Fruit fly (Drosophila melanogaster) whole organism, embryonic: ENCODE results near the gene CG5849.

Source experiments
- C15 ChIP-seq: fragments of 200-800 bp; sonication (Bioruptor generic); IDR thresholded peaks from 3 replicates; pipeline ENCODE4 v1.3.6; 2022; ENCODE audit warnings: missing biosample characterization, missing genetic modification characterization
- CG10267 ChIP-seq: fragments of 200-800 bp; sonication (Bioruptor generic); optimal IDR thresholded peaks from 2 replicates; lab custom pipeline; 2018; ENCODE audit warnings: missing biosample characterization, mild to moderate bottlenecking, missing genetic modification characterization, moderate library complexity
- CG10366 ChIP-seq: fragments of 200-800 bp; sonication (Bioruptor generic); IDR thresholded peaks from 2 replicates; pipeline ENCODE4 v1.3.6; 2022; ENCODE audit warnings: missing biosample characterization, missing genetic modification characterization
- CG11398 ChIP-seq: fragments of 200-800 bp; sonication (Bioruptor generic); optimal IDR thresholded peaks from 2 replicates; lab custom pipeline; 2016; ENCODE audit warnings: missing biosample characterization, missing genetic modification characterization
- CG11456 ChIP-seq: fragments of 200-800 bp; sonication (Bioruptor generic); IDR thresholded peaks from 3 replicates; pipeline ENCODE4 v1.3.6; 2022; ENCODE audit warnings: missing biosample characterization, missing genetic modification characterization
- CG12942 ChIP-seq: fragments of 200-800 bp; sonication (Bioruptor generic); optimal IDR thresholded peaks from 3 replicates; lab custom pipeline; 2016; ENCODE audit warnings: missing biosample characterization, missing genetic modification characterization
- CG13775 ChIP-seq: fragments of 200-800 bp; sonication (Bioruptor generic); optimal IDR thresholded peaks from 3 replicates; lab custom pipeline; 2017; ENCODE audit warnings: missing biosample characterization, mild to moderate bottlenecking, missing genetic modification characterization
- CG14050 ChIP-seq: fragments of 200-800 bp; sonication (Bioruptor generic); IDR thresholded peaks from 3 replicates; pipeline ENCODE4 v1.3.6; 2022; ENCODE audit warnings: missing biosample characterization, missing genetic modification characterization
- CG15479 ChIP-seq: fragments of 200-800 bp; sonication (Bioruptor generic); optimal IDR thresholded peaks from 3 replicates; lab custom pipeline; 2019; ENCODE audit warnings: missing biosample characterization, mild to moderate bottlenecking, missing genetic modification characterization, moderate library complexity
- CG15696 ChIP-seq: fragments of 200-800 bp; sonication (Bioruptor generic); optimal IDR thresholded peaks from 2 replicates; lab custom pipeline; 2019; ENCODE audit warnings: missing biosample characterization, mild to moderate bottlenecking, missing genetic modification characterization, moderate library complexity
- CG2116 ChIP-seq: fragments of 200-800 bp; sonication (Bioruptor generic); optimal IDR thresholded peaks from 3 replicates; lab custom pipeline; 2018; ENCODE audit warnings: missing biosample characterization, mild to moderate bottlenecking, missing genetic modification characterization
- CG31224 ChIP-seq: fragments of 200-800 bp; sonication (Bioruptor generic); IDR thresholded peaks from 2 replicates; pipeline ENCODE4 v1.3.6; 2022; ENCODE audit warnings: missing biosample characterization, missing genetic modification characterization
- CG3163 ChIP-seq: fragments of 200-800 bp; sonication (Bioruptor generic); optimal IDR thresholded peaks from 3 replicates; lab custom pipeline; 2016; ENCODE audit warnings: missing biosample characterization, missing genetic modification characterization
- CG6791 ChIP-seq: fragments of 200-800 bp; sonication (Bioruptor generic); IDR thresholded peaks from 3 replicates; pipeline ENCODE4 v1.3.6; 2022; ENCODE audit warnings: missing biosample characterization, missing genetic modification characterization; ENCODE audit not compliant: partially characterized antibody
- CG7839 ChIP-seq: fragments of 200-800 bp; sonication (Bioruptor generic); optimal IDR thresholded peaks from 3 replicates; lab custom pipeline; 2018; ENCODE audit warnings: missing biosample characterization, mild to moderate bottlenecking, missing genetic modification characterization, moderate library complexity
- CG8944 ChIP-seq: fragments of 200-800 bp; sonication (Bioruptor generic); optimal IDR thresholded peaks from 3 replicates; lab custom pipeline; 2016; ENCODE audit warnings: missing biosample characterization, missing genetic modification characterization
- Dad ChIP-seq: fragments of 200-800 bp; sonication (Bioruptor generic); optimal IDR thresholded peaks from 3 replicates; lab custom pipeline; 2016; ENCODE audit warnings: missing biosample characterization, missing genetic modification characterization
- Dip3 ChIP-seq: fragments of 200-800 bp; sonication (Bioruptor generic); optimal IDR thresholded peaks from 3 replicates; lab custom pipeline; 2016; ENCODE audit warnings: missing biosample characterization, missing genetic modification characterization
- Doc3 ChIP-seq: fragments of 200-800 bp; sonication (Bioruptor generic); IDR thresholded peaks from 3 replicates; pipeline ENCODE4 v1.3.6; 2022; ENCODE audit warnings: missing biosample characterization, missing genetic modification characterization; ENCODE audit not compliant: partially characterized antibody
- Drgx ChIP-seq: fragments of 200-800 bp; sonication (Bioruptor generic); IDR thresholded peaks from 2 replicates; pipeline ENCODE4 v1.3.6; 2022; ENCODE audit warnings: missing biosample characterization, missing genetic modification characterization
- Fer2 ChIP-seq: fragments of 200-800 bp; sonication (Bioruptor generic); optimal IDR thresholded peaks from 2 replicates; lab custom pipeline; 2018; ENCODE audit warnings: missing biosample characterization, mild to moderate bottlenecking, missing genetic modification characterization, moderate library complexity
- Gsc ChIP-seq: fragments of 200-800 bp; sonication (Bioruptor generic); IDR thresholded peaks from 2 replicates; pipeline ENCODE4 v1.3.6; 2022; ENCODE audit warnings: missing biosample characterization, missing genetic modification characterization
- Gug ChIP-seq: fragments of 200-800 bp; sonication (Bioruptor generic); IDR thresholded peaks from 4 replicates; pipeline ENCODE4 v1.3.6; 2022; ENCODE audit warnings: missing biosample characterization, missing genetic modification characterization
- Lim3 ChIP-seq: fragments of 200-800 bp; sonication (Bioruptor generic); IDR thresholded peaks from 2 replicates; pipeline ENCODE4 v1.3.6; 2022; ENCODE audit warnings: missing biosample characterization, missing genetic modification characterization
- MTF-1 ChIP-seq: fragments of 200-800 bp; sonication (Bioruptor generic); optimal IDR thresholded peaks from 2 replicates; lab custom pipeline; 2018; ENCODE audit warnings: missing biosample characterization, mild to moderate bottlenecking, missing genetic modification characterization, borderline replicate concordance
- NFAT ChIP-seq: fragments of 200-800 bp; sonication (Bioruptor generic); IDR thresholded peaks from 2 replicates; pipeline ENCODE4 v1.3.6; 2022; ENCODE audit warnings: missing biosample characterization, missing genetic modification characterization
- Ptx1 ChIP-seq: fragments of 200-800 bp; sonication (Bioruptor generic); IDR thresholded peaks from 2 replicates; pipeline ENCODE4 v1.3.6; 2022; ENCODE audit warnings: missing biosample characterization, missing genetic modification characterization
- Rfx ChIP-seq: fragments of 200-800 bp; sonication (Bioruptor generic); IDR thresholded peaks from 2 replicates; pipeline ENCODE4 v1.3.6; 2022; ENCODE audit warnings: missing biosample characterization, missing genetic modification characterization
- Stat92E ChIP-seq, 3 experiments: fragments of >200 bp in 2 of 3; fragments of 200-800 bp in 1 of 3; sonication (Bioruptor generic) in 1 of 3; optimal IDR thresholded peaks; 2 replicates each; lab custom pipeline; 2017 to 2019; ENCODE audit warnings: missing biosample characterization in 3 of 3, missing genetic modification characterization in 3 of 3, mild to moderate bottlenecking in 1 of 3, moderate library complexity in 1 of 3
- Usf ChIP-seq: fragments of 200-800 bp; sonication (Bioruptor generic); optimal IDR thresholded peaks from 2 replicates; lab custom pipeline; 2017; ENCODE audit warnings: missing genotype, missing biosample characterization, missing genetic modification characterization
- Vsx1 ChIP-seq: fragments of 200-800 bp; sonication (Bioruptor generic); optimal IDR thresholded peaks from 2 replicates; lab custom pipeline; 2017; ENCODE audit warnings: missing biosample characterization, mild to moderate bottlenecking, missing genetic modification characterization, missing genetic modification reagents
- Xbp1 ChIP-seq: fragments of 200-800 bp; sonication (Bioruptor generic); optimal IDR thresholded peaks from 3 replicates; lab custom pipeline; 2016; ENCODE audit warnings: missing biosample characterization, mild to moderate bottlenecking, missing genetic modification characterization
- bcd ChIP-seq: fragments of 200-800 bp; sonication (Bioruptor generic); optimal IDR thresholded peaks from 2 replicates; lab custom pipeline; 2017; ENCODE audit warnings: missing biosample characterization, mild to moderate bottlenecking, missing genetic modification characterization
- bowl ChIP-seq: fragments of 200-800 bp; sonication (Bioruptor generic); IDR thresholded peaks from 2 replicates; pipeline ENCODE4 v1.3.6; 2022; ENCODE audit warnings: missing biosample characterization, missing genetic modification characterization
- bsh ChIP-seq, 2 experiments: fragments of 200-800 bp; sonication (Bioruptor generic); optimal IDR thresholded peaks; 2 replicates each; lab custom pipeline; 2017 to 2018; ENCODE audit warnings: mild to moderate bottlenecking in 2 of 2, missing biosample characterization in 2 of 2, missing genetic modification characterization in 2 of 2, moderate library complexity in 1 of 2
- cas ChIP-seq: fragments of 200-800 bp; sonication (Bioruptor generic); IDR thresholded peaks from 2 replicates; pipeline ENCODE4 v1.3.6; 2022; ENCODE audit warnings: missing biosample characterization, missing genetic modification characterization
- cg ChIP-seq: fragments of 200-800 bp; sonication (Bioruptor generic); optimal IDR thresholded peaks from 3 replicates; lab custom pipeline; 2019; ENCODE audit warnings: missing biosample characterization, mild to moderate bottlenecking, missing genetic modification characterization, moderate library complexity
- chm ChIP-seq: fragments of 200-800 bp; sonication (Bioruptor generic); IDR thresholded peaks from 2 replicates; pipeline ENCODE4 v1.3.6; 2022; ENCODE audit warnings: missing biosample characterization, missing genetic modification characterization
- gro ChIP-seq: fragments of 200-800 bp; sonication (Bioruptor generic); optimal IDR thresholded peaks from 2 replicates; lab custom pipeline; 2016; ENCODE audit warnings: missing biosample characterization, missing genetic modification characterization
- hb ChIP-seq: fragments of 200-800 bp; sonication (Bioruptor generic); IDR thresholded peaks from 3 replicates; pipeline ENCODE4 v1.3.6; 2022; ENCODE audit warnings: missing biosample characterization, missing genetic modification characterization; ENCODE audit not compliant: partially characterized antibody
- hth ChIP-seq: fragments of >200 bp; optimal IDR thresholded peaks from 2 replicates; lab custom pipeline; 2017; ENCODE audit warnings: inconsistent platforms
- lmd ChIP-seq: fragments of 200-800 bp; sonication (Bioruptor generic); IDR thresholded peaks from 2 replicates; pipeline ENCODE4 v1.3.6; 2022; ENCODE audit warnings: missing biosample characterization, missing genetic modification characterization
- luna ChIP-seq: fragments of 200-800 bp; sonication (Bioruptor generic); optimal IDR thresholded peaks from 2 replicates; lab custom pipeline; 2016; ENCODE audit warnings: missing biosample characterization, missing genetic modification characterization
- nmo ChIP-seq: fragments of 200-800 bp; sonication (Bioruptor generic); optimal IDR thresholded peaks from 2 replicates; lab custom pipeline; 2018; ENCODE audit warnings: missing biosample characterization, mild to moderate bottlenecking, missing genetic modification characterization, moderate library complexity
- oc ChIP-seq: fragments of 200-800 bp; sonication (Bioruptor generic); optimal IDR thresholded peaks from 2 replicates; lab custom pipeline; 2018; ENCODE audit warnings: missing biosample characterization, mild to moderate bottlenecking, missing genetic modification characterization, moderate library complexity
- p53 ChIP-seq: fragments of 200-800 bp; sonication (Bioruptor generic); optimal IDR thresholded peaks from 2 replicates; lab custom pipeline; 2016; ENCODE audit warnings: missing biosample characterization, missing genetic modification characterization
- pho ChIP-seq: fragments of 200-800 bp; sonication (Bioruptor generic); optimal IDR thresholded peaks from 2 replicates; lab custom pipeline; 2016; ENCODE audit warnings: missing biosample characterization, missing genetic modification characterization
- phol ChIP-seq: fragments of 200-800 bp; sonication (Bioruptor generic); optimal IDR thresholded peaks from 3 replicates; lab custom pipeline; 2018; ENCODE audit warnings: missing biosample characterization, mild to moderate bottlenecking, missing genetic modification characterization, moderate library complexity
- sens ChIP-seq: fragments of 200-800 bp; sonication (Bioruptor generic); peaks from one replicate; lab custom pipeline; 2016; ENCODE audit warnings: missing biosample characterization, missing genetic modification characterization
- tin ChIP-seq: fragments of 200-800 bp; sonication (Bioruptor generic); optimal IDR thresholded peaks from 3 replicates; lab custom pipeline; 2016; ENCODE audit warnings: missing biosample characterization, missing genetic modification characterization
- wor ChIP-seq: fragments of 200-800 bp; sonication (Bioruptor generic); IDR thresholded peaks from 2 replicates; pipeline ENCODE4 v1.3.6; 2022; ENCODE audit warnings: missing biosample characterization, missing genetic modification characterization

The CG5849 gene

dm6 chr3R:21719934-21720431, 19.9 kb upstream of the CG5849 start (continued):
- TF ChIP-seq luna (GFP tag; lab: Kevin White, UChicago) (no peak), Ptx1 (GFP tag; lab: Robert Waterston, UW) (peak; percentile 32; the same call in 1 of the 2 replicates), oc (no peak), cg (GFP tag; lab: Kevin White, UChicago) (no peak), cas (GFP tag; lab: Robert Waterston, UW) (no peak), Lim3 (no peak), MTF-1 (GFP tag; lab: Kevin White, UChicago) (no peak), bowl (GFP tag; lab: Robert Waterston, UW) (no peak), lmd (GFP tag; lab: Robert Waterston, UW) (peak; percentile 39; the same call in 1 of the 2 replicates), CG11456 (GFP tag; lab: Robert Waterston, UW) (no peak), CG6791 (GFP tag; lab: Robert Waterston, UW) (no peak), bsh (GFP tag; optimal IDR thresholded peaks at IDR 0.05; lab: Kevin White, UChicago) (peak; percentile 42 to 69), NFAT (GFP tag; lab: Robert Waterston, UW) (no peak), Stat92E (GFP tag; optimal IDR thresholded peaks at IDR 0.05; lab: Kevin White, UChicago) (no peak), Rfx (GFP tag; lab: Robert Waterston, UW) (peak; percentile 55), CG2116 (GFP tag; lab: Kevin White, UChicago) (peak; percentile 32), pho (GFP tag; lab: Kevin White, UChicago) (peak; percentile 43), CG11398 (GFP tag; lab: Kevin White, UChicago) (no peak), CG3163 (GFP tag; lab: Kevin White, UChicago) (no peak), CG31224 (GFP tag; lab: Robert Waterston, UW) (peak; percentile 33; the same call in 1 of the 2 replicates), wor (GFP tag; lab: Robert Waterston, UW) (0 out of 2 replicates have a peak, but pooled peaks have one; percentile 39), CG13775 (GFP tag; lab: Kevin White, UChicago) (peak; percentile 3), Gug (GFP tag; lab: Robert Waterston, UW) (no peak), hth (no peak), CG14050 (GFP tag; lab: Robert Waterston, UW) (no peak), chm (GFP tag; lab: Robert Waterston, UW) (no peak), phol (tag; lab: Kevin White, UChicago) (peak; percentile 58), Dad (GFP tag; lab: Kevin White, UChicago) (no peak), sens (GFP tag; lab: Kevin White, UChicago) (peak; percentile 75), Fer2 (no peak), CG15696 (tag; lab: Kevin White, UChicago) (no peak), Xbp1 (GFP tag; lab: Kevin White, UChicago) (peak; percentile 44), hb (GFP tag; lab: Robert Waterston, UW) (no peak), bcd (GFP tag; lab: Kevin White, UChicago) (peak; percentile 49), Doc3 (GFP tag; lab: Robert Waterston, UW) (no peak), Dip3 (GFP tag; lab: Kevin White, UChicago) (peak; percentile 26), CG10267 (tag; lab: Kevin White, UChicago) (peak; percentile 20), CG8944 (GFP tag; lab: Kevin White, UChicago) (no peak), Vsx1 (no peak), CG15479 (no peak), CG10366 (peak; percentile 25; the same call in 1 of the 2 replicates), tin (peak; percentile 3), CG7839 (tag; lab: Kevin White, UChicago) (peak; percentile 64), gro (GFP tag; lab: Kevin White, UChicago) (peak; percentile 11), CG12942 (GFP tag; lab: Kevin White, UChicago) (no peak), nmo (GFP tag; lab: Kevin White, UChicago) (peak; percentile 31), p53 (no peak), Usf (GFP tag; lab: Kevin White, UChicago) (no peak), Drgx (GFP tag; lab: Robert Waterston, UW) (peak; percentile 79), C15 (GFP tag; lab: Robert Waterston, UW) (no peak), Gsc (GFP tag; lab: Robert Waterston, UW) (no peak)
